Worm (Caenorhabditis elegans) whole organism, L4 larva: ENCODE data around the gene hpo-30.

ENCODE experiments used
- D1046.2 ChIP-seq: fragments of 200-800 bp; sonication (Bioruptor generic); IDR thresholded peaks from 2 replicates; pipeline ENCODE4 v1.3.6; 2022; ENCODE audit warnings: missing genetic modification characterization, missing compliant biosample characterization
- T20F7.1 ChIP-seq: fragments of 200-800 bp; sonication (Bioruptor generic); optimal IDR thresholded peaks from 2 replicates; lab custom pipeline; 2018; ENCODE audit warnings: mild to moderate bottlenecking, missing genetic modification characterization, missing compliant biosample characterization
- T26A8.4 ChIP-seq: fragments of 200-800 bp; sonication (Bioruptor generic); IDR thresholded peaks from 2 replicates; pipeline ENCODE4 v1.3.6; 2022; ENCODE audit warnings: missing genetic modification characterization, missing compliant biosample characterization
- Y105C5A.15 ChIP-seq: fragments of 200-800 bp; sonication (Bioruptor generic); IDR thresholded peaks from 2 replicates; pipeline ENCODE4 v1.3.6; 2022; ENCODE audit warnings: missing genetic modification characterization, missing compliant biosample characterization
- Y48G9A.11 ChIP-seq: fragments of 200-800 bp; sonication (Bioruptor generic); IDR thresholded peaks from 2 replicates; pipeline ENCODE4 v1.3.6; 2022; ENCODE audit warnings: missing genetic modification reagents, missing genetic modification characterization, missing compliant biosample characterization
- Y75B8A.6 ChIP-seq: fragments of 200-800 bp; sonication (Bioruptor generic); IDR thresholded peaks from 2 replicates; pipeline ENCODE4 v1.3.6; 2022; ENCODE audit warnings: missing genetic modification reagents, missing genetic modification characterization, missing compliant biosample characterization
- ZK546.5 ChIP-seq, 2 experiments: sonication (generic microtip); optimal IDR thresholded peaks; 2 replicates each; lab custom pipeline; 2017; ENCODE audit warnings: missing biosample characterization in 2 of 2, missing genetic modification characterization in 2 of 2
- aha-1 ChIP-seq: fragments of 150-350 bp; peaks from one replicate; lab custom pipeline; 2014; ENCODE audit warnings: missing biosample characterization, missing genetic modification characterization
- aly-2 ChIP-seq: sonication (generic microtip); optimal IDR thresholded peaks from 2 replicates; lab custom pipeline; 2018; ENCODE audit warnings: missing biosample characterization, missing genetic modification characterization
- arid-1 ChIP-seq: fragments of 200-800 bp; sonication (Bioruptor generic); conservative IDR thresholded peaks from 2 replicates; pipeline ENCODE4 v1.3.6; 2022; ENCODE audit warnings: missing genetic modification reagents, missing genetic modification characterization, missing compliant biosample characterization
- ceh-28 ChIP-seq: fragments of 150-350 bp; optimal IDR thresholded peaks from 2 replicates; lab custom pipeline; 2014; ENCODE audit warnings: missing biosample characterization, missing genetic modification reagents, missing genetic modification characterization
- ceh-62 ChIP-seq: sonication (generic microtip); optimal IDR thresholded peaks from 2 replicates; lab custom pipeline; 2017; ENCODE audit warnings: missing biosample characterization, missing genetic modification characterization
- ctbp-1 ChIP-seq: fragments of 200-800 bp; sonication (Bioruptor generic); IDR thresholded peaks from 2 replicates; pipeline ENCODE4 v1.3.6; 2022; ENCODE audit warnings: missing genetic modification reagents, missing genetic modification characterization, missing compliant biosample characterization
- daf-12 ChIP-seq: fragments of 150-350 bp; optimal IDR thresholded peaks from 2 replicates; lab custom pipeline; 2014; ENCODE audit warnings: missing biosample characterization, missing genetic modification reagents, missing genetic modification characterization
- daf-16 ChIP-seq, 3 experiments: sonication (generic microtip); optimal IDR thresholded peaks; 2 replicates each; lab custom pipeline; 2016 to 2017; ENCODE audit warnings: missing genetic modification characterization in 3 of 3, missing genetic modification reagents in 3 of 3, mild to moderate bottlenecking in 2 of 3, missing compliant biosample characterization in 2 of 3, missing biosample characterization in 1 of 3, moderate library complexity in 1 of 3
- daf-8 ChIP-seq: fragments of 200-800 bp; sonication (Bioruptor generic); IDR thresholded peaks from 2 replicates; pipeline ENCODE4 v1.3.6; 2022; ENCODE audit warnings: missing genetic modification characterization, missing compliant biosample characterization
- dmd-6 ChIP-seq: fragments of 200-800 bp; sonication (Bioruptor generic); IDR thresholded peaks from 2 replicates; pipeline ENCODE4 v1.3.6; 2022; ENCODE audit warnings: missing genetic modification reagents, missing genetic modification characterization, missing compliant biosample characterization
- dpl-1 ChIP-seq: fragments of 150-350 bp; optimal IDR thresholded peaks from 2 replicates; lab custom pipeline; 2014; ENCODE audit warnings: missing biosample characterization, missing genetic modification reagents, missing genetic modification characterization
- duxl-1 ChIP-seq: sonication (generic microtip); optimal IDR thresholded peaks from 2 replicates; lab custom pipeline; 2016; ENCODE audit warnings: mild to moderate bottlenecking, missing genetic modification characterization, moderate library complexity, missing compliant biosample characterization; ENCODE audit not compliant: poor library complexity
- dve-1 ChIP-seq: sonication (generic microtip); optimal IDR thresholded peaks from 2 replicates; lab custom pipeline; 2017; ENCODE audit warnings: antibody characterized with exemption, mild to moderate bottlenecking, missing genetic modification characterization, missing compliant biosample characterization; ENCODE audit not compliant: insufficient read depth
- fos-1 ChIP-seq: fragments of 150-350 bp; optimal IDR thresholded peaks from 2 replicates; lab custom pipeline; 2014; ENCODE audit warnings: missing biosample characterization, missing genetic modification characterization
- gei-8 ChIP-seq: fragments of 200-800 bp; sonication (Bioruptor generic); optimal IDR thresholded peaks from 2 replicates; lab custom pipeline; 2018; ENCODE audit warnings: mild to moderate bottlenecking, missing genetic modification characterization, missing compliant biosample characterization
- hlh-11 ChIP-seq: fragments of 200-800 bp; sonication (Bioruptor generic); optimal IDR thresholded peaks from 2 replicates; lab custom pipeline; 2018; ENCODE audit warnings: mild to moderate bottlenecking, missing genetic modification characterization, missing compliant biosample characterization
- hlh-30 ChIP-seq: sonication (generic microtip); optimal IDR thresholded peaks from 2 replicates; lab custom pipeline; 2017; ENCODE audit warnings: antibody characterized with exemption, mild to moderate bottlenecking, missing genetic modification characterization, missing compliant biosample characterization; ENCODE audit not compliant: insufficient read depth
- lim-7 ChIP-seq: fragments of 200-800 bp; sonication (Bioruptor generic); IDR thresholded peaks from 2 replicates; pipeline ENCODE4 v1.3.6; 2022; ENCODE audit warnings: missing genetic modification characterization, missing compliant biosample characterization
- lin-38 ChIP-seq: fragments of 200-800 bp; sonication (Bioruptor generic); IDR thresholded peaks from 2 replicates; pipeline ENCODE4 v1.3.6; 2022; ENCODE audit warnings: missing genetic modification reagents, missing genetic modification characterization, missing compliant biosample characterization
- mdl-1 ChIP-seq, 2 experiments: fragments of 150-350 bp in 1 of 2; sonication (generic microtip) in 1 of 2; optimal IDR thresholded peaks; 2 replicates each; lab custom pipeline; 2014 to 2017; ENCODE audit warnings: missing biosample characterization in 2 of 2, missing genetic modification characterization in 2 of 2
- mep-1 ChIP-seq: fragments of 150-350 bp; sonication (generic microtip); optimal IDR thresholded peaks from 3 replicates; lab custom pipeline; 2014; ENCODE audit warnings: missing biosample characterization, missing genetic modification characterization
- mes-2 ChIP-seq: sonication (generic microtip); optimal IDR thresholded peaks from 2 replicates; lab custom pipeline; 2016; ENCODE audit warnings: missing genotype, mild to moderate bottlenecking, missing genetic modification characterization, missing compliant biosample characterization; ENCODE audit not compliant: poor library complexity, severe bottlenecking
- mxl-2 ChIP-seq: fragments of 200-800 bp; sonication (Bioruptor generic); conservative IDR thresholded peaks from 2 replicates; pipeline ENCODE4 v1.3.6; 2022; ENCODE audit warnings: missing genetic modification reagents, missing genetic modification characterization, missing compliant biosample characterization
- mxl-3 ChIP-seq: fragments of 200-800 bp; sonication (Bioruptor generic); optimal IDR thresholded peaks from 2 replicates; lab custom pipeline; 2018; ENCODE audit warnings: mild to moderate bottlenecking, missing genetic modification characterization, missing compliant biosample characterization
- nhr-102 ChIP-seq: sonication (generic microtip); optimal IDR thresholded peaks from 2 replicates; lab custom pipeline; 2016; ENCODE audit warnings: mild to moderate bottlenecking, missing genetic modification characterization, moderate library complexity, missing compliant biosample characterization
- nhr-11 ChIP-seq: fragments of 150-350 bp; optimal IDR thresholded peaks from 2 replicates; lab custom pipeline; 2014; ENCODE audit warnings: missing biosample characterization, missing genetic modification characterization
- nhr-28 ChIP-seq: fragments of 150-350 bp; optimal IDR thresholded peaks from 2 replicates; lab custom pipeline; 2014; ENCODE audit warnings: missing biosample characterization, missing genetic modification characterization
- nhr-41 ChIP-seq: fragments of 200-800 bp; sonication (Bioruptor generic); IDR thresholded peaks from 2 replicates; pipeline ENCODE4 v1.3.6; 2022; ENCODE audit warnings: missing genetic modification reagents, missing genetic modification characterization, missing compliant biosample characterization
- nhr-42 ChIP-seq: fragments of 200-800 bp; sonication (Bioruptor generic); IDR thresholded peaks from 2 replicates; pipeline ENCODE4 v1.3.6; 2022; ENCODE audit warnings: missing genetic modification characterization, missing compliant biosample characterization
- nhr-6 ChIP-seq: fragments of 150-350 bp; optimal IDR thresholded peaks from 2 replicates; lab custom pipeline; 2014; ENCODE audit warnings: missing biosample characterization, missing genetic modification characterization
- pha-4 ChIP-seq, 2 experiments: fragments of 150-350 bp in 1 of 2; fragments of 200-800 bp in 1 of 2; sonication (Bioruptor generic) in 1 of 2; IDR thresholded peaks in 1 of 2; optimal IDR thresholded peaks in 1 of 2; 2 replicates each; pipeline versions ENCODE4 v1.3.6 to Lab custom; 2014 to 2022; ENCODE audit warnings: missing genetic modification characterization in 2 of 2, missing genetic modification reagents in 2 of 2, missing biosample characterization in 1 of 2, missing compliant biosample characterization in 1 of 2
- pqm-1 ChIP-seq: sonication (generic microtip); optimal IDR thresholded peaks from 2 replicates; lab custom pipeline; 2017; ENCODE audit warnings: missing biosample characterization, missing genetic modification characterization
- saeg-2 ChIP-seq: fragments of 200-800 bp; sonication (Bioruptor generic); IDR thresholded peaks from 2 replicates; pipeline ENCODE4 v1.3.6; 2022; ENCODE audit warnings: missing genetic modification reagents, missing genetic modification characterization, missing compliant biosample characterization
- set-16 ChIP-seq: fragments of 200-800 bp; sonication (Bioruptor generic); IDR thresholded peaks from 2 replicates; pipeline ENCODE4 v1.3.6; 2022; ENCODE audit warnings: missing genetic modification reagents, missing genetic modification characterization, missing compliant biosample characterization
- skn-1 ChIP-seq: fragments of 150-350 bp; optimal IDR thresholded peaks from 2 replicates; lab custom pipeline; 2014; ENCODE audit warnings: missing biosample characterization, missing genetic modification characterization
- snpc-1.2 ChIP-seq: fragments of 200-800 bp; sonication (Bioruptor generic); IDR thresholded peaks from 2 replicates; pipeline ENCODE4 v1.3.6; 2022; ENCODE audit warnings: missing genetic modification reagents, missing genetic modification characterization, missing compliant biosample characterization
- spr-3 ChIP-seq: fragments of 200-800 bp; sonication (Bioruptor generic); optimal IDR thresholded peaks from 2 replicates; lab custom pipeline; 2018; ENCODE audit warnings: mild to moderate bottlenecking, missing genetic modification characterization, missing compliant biosample characterization
- unc-130 ChIP-seq: sonication (generic microtip); optimal IDR thresholded peaks from 2 replicates; lab custom pipeline; 2016; ENCODE audit warnings: missing genetic modification reagents, missing genetic modification characterization, missing compliant biosample characterization
- unc-39 ChIP-seq: sonication (generic microtip); optimal IDR thresholded peaks from 2 replicates; lab custom pipeline; 2017; ENCODE audit warnings: missing biosample characterization, missing genetic modification characterization
- zfp-3 ChIP-seq: fragments of 200-800 bp; sonication (Bioruptor generic); conservative IDR thresholded peaks from 2 replicates; pipeline ENCODE4 v1.3.6; 2022; ENCODE audit warnings: missing genetic modification reagents, missing genetic modification characterization, missing compliant biosample characterization
- ztf-7 ChIP-seq: fragments of 150-350 bp; optimal IDR thresholded peaks from 2 replicates; lab custom pipeline; 2014; ENCODE audit warnings: missing biosample characterization, missing genetic modification characterization

The hpo-30 gene

ce11 chrV:12291587-12291986 is 18.6 kb downstream of the hpo-30 start, which contains the start of the genes srpa-68 and srh-16 (continued):
- TF ChIP-seq hlh-30 (tag; lab: Kevin White, UChicago) (peak; percentile 80), mep-1 (peak; percentile 90), Y48G9A.11 (GFP tag; lab: Robert Waterston, UW) (peak; percentile 86)

- no peak for TF ChIP-seq nhr-102 (tag; lab: Kevin White, UChicago)
- no peak for TF ChIP-seq hlh-11 (tag; lab: Kevin White, UChicago)
- TF ChIP-seq T26A8.4 (GFP tag; lab: Robert Waterston, UW): no peak
- TF ChIP-seq ctbp-1 (GFP tag; lab: Robert Waterston, UW): no peak
- TF ChIP-seq ceh-62 (tag; lab: Kevin White, UChicago): no peak
- TF ChIP-seq T20F7.1: peak; percentile 40
- TF ChIP-seq daf-16 (GFP tag; optimal IDR thresholded peaks at IDR 0.05; lab: Kevin White, UChicago): peak in 1 of 2 experiments; percentile 10
- peak; percentile 73 for TF ChIP-seq daf-16 (tag; optimal IDR thresholded peaks at IDR 0.05; lab: Kevin White, UChicago)
- TF ChIP-seq Y48G9A.11 (GFP tag; lab: Robert Waterston, UW): no peak
- TF ChIP-seq dve-1 (tag; lab: Kevin White, UChicago): peak; percentile 17
- no peak for TF ChIP-seq D1046.2 (GFP tag; lab: Robert Waterston, UW)
- TF ChIP-seq mxl-2 (GFP tag; lab: Robert Waterston, UW): no peak
- no peak for TF ChIP-seq mxl-3
- no peak for TF ChIP-seq unc-130 (GFP tag; lab: Kevin White, UChicago)
- no peak for TF ChIP-seq pqm-1 (tag; lab: Kevin White, UChicago)
- peak; percentile 38 for TF ChIP-seq hlh-30 (tag; lab: Kevin White, UChicago)
- no peak for TF ChIP-seq nhr-11 (tag; lab: Kevin White, UChicago)
- no peak for TF ChIP-seq dmd-6 (GFP tag; lab: Robert Waterston, UW)
- no peak for TF ChIP-seq arid-1 (GFP tag; lab: Robert Waterston, UW)
- no peak for TF ChIP-seq duxl-1 (tag; lab: Kevin White, UChicago)
- no peak for TF ChIP-seq Y75B8A.6
- TF ChIP-seq lin-38 (GFP tag; lab: Robert Waterston, UW): peak; percentile 9; the same call in 1 of the 2 replicates
- TF ChIP-seq fos-1 (tag; lab: Kevin White, UChicago): no peak
- TF ChIP-seq saeg-2 (GFP tag; lab: Robert Waterston, UW): no peak
- TF ChIP-seq ceh-28 (tag; lab: Kevin White, UChicago): no peak
- TF ChIP-seq mdl-1 (tag; optimal IDR thresholded peaks at IDR 0.05; lab: Kevin White, UChicago): no peak
- no peak for TF ChIP-seq nhr-28 (tag; lab: Kevin White, UChicago)
- no peak for TF ChIP-seq aly-2 (tag; lab: Kevin White, UChicago)
- no peak for TF ChIP-seq daf-8
- TF ChIP-seq pha-4 (GFP tag; IDR thresholded peaks at IDR 0.05; lab: Robert Waterston, UW): no peak
- TF ChIP-seq pha-4 (tag; optimal IDR thresholded peaks at IDR 0.05; lab: Kevin White, UChicago): peak; percentile 78
- no peak for TF ChIP-seq snpc-1.2 (GFP tag; lab: Robert Waterston, UW)
- TF ChIP-seq daf-12 (tag; lab: Kevin White, UChicago): no peak
- no peak for TF ChIP-seq ztf-7
- no peak for TF ChIP-seq unc-39 (tag; lab: Kevin White, UChicago)
- TF ChIP-seq nhr-6: peak; percentile 76
- TF ChIP-seq set-16 (GFP tag; lab: Robert Waterston, UW): no peak
- TF ChIP-seq mep-1: peak; percentile 32
- TF ChIP-seq aha-1 (tag; lab: Kevin White, UChicago): no peak
- no peak for TF ChIP-seq gei-8 (GFP tag; lab: Kevin White, UChicago)
- TF ChIP-seq ZK546.5 (tag; optimal IDR thresholded peaks at IDR 0.05; lab: Kevin White, UChicago): no peak
- no peak for TF ChIP-seq lim-7
- TF ChIP-seq dpl-1 (GFP tag; lab: Kevin White, UChicago): peak; percentile 1
- no peak for TF ChIP-seq Y105C5A.15 (GFP tag; lab: Robert Waterston, UW)
- TF ChIP-seq nhr-41: no peak
- TF ChIP-seq zfp-3 (GFP tag; lab: Robert Waterston, UW): no peak
- TF ChIP-seq skn-1 (tag; lab: Kevin White, UChicago): no peak
- no peak for TF ChIP-seq spr-3 (GFP tag; lab: Kevin White, UChicago)
- no peak for TF ChIP-seq nhr-42 (GFP tag; lab: Robert Waterston, UW)
- no peak for TF ChIP-seq mes-2 (tag; lab: Kevin White, UChicago)
Measured at ce11 chrV:12288577-12288976, 21.6 kb downstream of the hpo-30 start, which contains the start of gene rskd-1. Gene rskd-1 (minus strand): TSS chrV:12288615.
